Worm (Caenorhabditis elegans): Measurements from ENCODE around the gene nnt-1.

The nnt-1 gene

ce11 chrX:6091967-6092366, 30.1 kb upstream of the nnt-1 start, which contains the start of gene hsp-3 (continued):
- TF ChIP-seq nfya-2 (GFP tag; IDR thresholded peaks at IDR 0.05) (peak; percentile 99), dox-1 (GFP tag; IDR thresholded peaks at IDR 0.05) (peak; percentile 98), sptf-2 (GFP tag; optimal IDR thresholded peaks at IDR 0.05) (peak; percentile 51), chd-7 (tag; optimal IDR thresholded peaks at IDR 0.05) (peak; percentile 96), snpc-1.1 (tag; optimal IDR thresholded peaks at IDR 0.05; ENCODE audit: insufficient read depth) (no peak), lag-1 (GFP tag; IDR thresholded peaks at IDR 0.05) (no peak), ztf-22 (GFP tag; optimal IDR thresholded peaks at IDR 0.05) (peak; percentile 93), C17E4.6 (GFP tag; IDR thresholded peaks at IDR 0.05) (peak; percentile 70; the same call in 1 of the 2 replicates), lir-1 (GFP tag; conservative IDR thresholded peaks at IDR 0.05) (peak; percentile 95), fkh-3 (tag; optimal IDR thresholded peaks at IDR 0.05) (peak; percentile 31), rcor-1 (GFP tag; IDR thresholded peaks at IDR 0.05) (peak; percentile 86), rpc-1 (optimal IDR thresholded peaks at IDR 0.05) (no peak), rpc-1 (tag; optimal IDR thresholded peaks at IDR 0.05) (no peak), lsy-27 (tag; optimal IDR thresholded peaks at IDR 0.05; ENCODE audit: borderline replicate concordance, insufficient read depth) (no peak), ztf-28 (GFP tag; IDR thresholded peaks at IDR 0.05) (0 out of 2 replicates have a peak, but pooled peaks have one; percentile 62), zim-3 (tag; optimal IDR thresholded peaks at IDR 0.05) (peak; percentile 83), F57C9.4 (tag; optimal IDR thresholded peaks at IDR 0.05) (peak; percentile 11), madf-6 (GFP tag; IDR thresholded peaks at IDR 0.05) (no peak), ceh-79 (tag; optimal IDR thresholded peaks at IDR 0.05) (peak; percentile 5), Y53G8AR.9 (GFP tag; conservative IDR thresholded peaks at IDR 0.05) (peak; percentile 94), snpc-3.4 (tag; optimal IDR thresholded peaks at IDR 0.05) (no peak), tbp1 (GFP tag; optimal IDR thresholded peaks at IDR 0.05) (peak; percentile 73), T26A5.8 (tag; optimal IDR thresholded peaks at IDR 0.05) (no peak), B0261.1 (tag; optimal IDR thresholded peaks at IDR 0.05) (peak; percentile 33), athp-1 (tag; optimal IDR thresholded peaks at IDR 0.05) (peak; percentile 76), ztf-6 (GFP tag; IDR thresholded peaks at IDR 0.05) (peak; percentile 85), mxl-1 (tag; optimal IDR thresholded peaks at IDR 0.05) (no peak), aptf-3 (GFP tag; IDR thresholded peaks at IDR 0.05) (0 out of 2 replicates have a peak, but pooled peaks have one; percentile 59), ama-1 (optimal IDR thresholded peaks at IDR 0.05) (no peak), ama-1 (GFP tag; optimal IDR thresholded peaks at IDR 0.05) (no peak), ekl-4 (GFP tag; IDR thresholded peaks at IDR 0.05) (peak; percentile 95)

ce11 chrX:6092533-6092932, 29.6 kb upstream of the nnt-1 start:
- TF ChIP-seq ama-1 (optimal IDR thresholded peaks at IDR 0.05) (peak; percentile 36), ama-1 (GFP tag; optimal IDR thresholded peaks at IDR 0.05) (no peak), mcd-1 (GFP tag; IDR thresholded peaks at IDR 0.05) (no peak)

DNA sequence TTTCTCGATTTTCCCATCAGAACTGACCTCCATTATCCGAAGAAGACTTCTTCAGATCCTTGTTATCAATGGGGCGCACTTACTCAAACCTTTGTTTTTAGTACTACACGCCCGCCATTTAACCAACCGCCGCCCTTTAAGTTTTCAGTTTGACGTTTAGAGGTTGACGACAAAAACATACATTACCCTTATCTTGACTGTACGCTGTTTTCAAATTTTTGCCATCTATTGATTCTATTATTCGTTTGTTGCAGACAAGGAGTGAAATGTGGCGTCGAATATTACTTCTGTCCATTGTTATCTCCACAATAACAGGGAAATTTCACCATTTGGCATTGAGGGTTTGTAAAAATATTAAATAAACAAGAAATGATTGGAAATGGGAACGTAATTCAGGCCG, 29.1 kb upstream of the nnt-1 start, which contains the start of gene C15H9.5:
Gene C15H9.5 (plus strand): TSS at position 255 of the 400 bp plus-strand sequence.
- TF ChIP-seq lin-26 (GFP tag; IDR thresholded peaks at IDR 0.05) (no peak), B0035.1 (tag; optimal IDR thresholded peaks at IDR 0.05) (no peak), snpc-1.1 (tag; optimal IDR thresholded peaks at IDR 0.05; ENCODE audit: insufficient read depth) (no peak), ceh-79 (tag; optimal IDR thresholded peaks at IDR 0.05) (no peak), sea-2 (GFP tag; IDR thresholded peaks at IDR 0.05) (no peak), nhr-80 (tag; optimal IDR thresholded peaks at IDR 0.05) (peak; percentile 66), T07F8.4 (tag; optimal IDR thresholded peaks at IDR 0.05) (no peak), ztf-25 (GFP tag; IDR thresholded peaks at IDR 0.05) (no peak), dox-1 (GFP tag; IDR thresholded peaks at IDR 0.05) (peak; percentile 28; the same call in 1 of the 2 replicates), let-607 (tag; optimal IDR thresholded peaks at IDR 0.05) (peak in 1 of 2 experiments; percentile 33), let-526 (GFP tag; IDR thresholded peaks at IDR 0.05) (no peak), ceh-27 (GFP tag; optimal IDR thresholded peaks at IDR 0.05) (no peak), lin-54 (GFP tag; optimal IDR thresholded peaks at IDR 0.05) (no peak), snpc-1.3 (tag; optimal IDR thresholded peaks at IDR 0.05; ENCODE audit: insufficient read depth) (no peak), aptf-2 (GFP tag; conservative IDR thresholded peaks at IDR 0.05) (no peak), ets-4 (GFP tag; optimal IDR thresholded peaks at IDR 0.05) (no peak), chd-7 (tag; optimal IDR thresholded peaks at IDR 0.05) (no peak), ztf-18 (tag; optimal IDR thresholded peaks at IDR 0.05) (no peak), ZK185.1 (tag; optimal IDR thresholded peaks at IDR 0.05; ENCODE audit: poor library complexity, severe bottlenecking) (no peak), mcd-1 (GFP tag; IDR thresholded peaks at IDR 0.05) (peak; percentile 29; the same call in 1 of the 2 replicates), C17E4.6 (GFP tag; IDR thresholded peaks at IDR 0.05) (no peak)
